Worm (Caenorhabditis elegans): ENCODE data around the gene arrd-4.

arrd-4 gene

DNA sequence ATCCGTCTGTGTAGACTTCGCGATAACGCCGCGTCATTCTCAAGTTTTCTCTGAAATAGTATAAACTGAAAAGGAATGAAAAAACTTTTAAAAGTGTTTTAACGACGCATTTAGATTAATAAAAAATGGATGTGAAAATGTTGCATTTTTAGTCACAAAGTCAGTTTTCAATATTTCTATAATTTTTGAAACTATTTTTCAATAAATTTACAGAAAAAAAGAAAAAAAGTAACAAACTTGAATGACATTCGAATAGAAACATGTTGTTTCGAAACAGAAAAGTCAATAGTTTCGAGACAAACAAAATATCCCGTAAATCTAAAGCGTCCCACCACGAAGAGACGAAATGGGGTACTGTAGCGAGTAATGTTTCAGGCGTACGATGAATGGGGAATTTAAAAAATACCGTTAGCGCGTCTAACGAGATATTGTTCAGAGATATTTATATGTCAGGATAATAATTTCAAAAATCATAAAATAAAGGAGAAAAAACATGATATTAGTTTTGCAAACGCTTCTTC is 3.9 kb upstream of the arrd-4 start, which contains the start of gene rnh-1.2:
Gene rnh-1.2 (minus strand): TSS at position 51 of the 521 bp plus-strand sequence.
- TF ChIP-seq unc-120 (tag; optimal IDR thresholded peaks at IDR 0.05; ENCODE audit: poor library complexity, severe bottlenecking) (no peak), M03D4.4 (tag; optimal IDR thresholded peaks at IDR 0.05) (no peak), ces-1 (GFP tag; optimal IDR thresholded peaks at IDR 0.05) (no peak), snpc-4 (tag; optimal IDR thresholded peaks at IDR 0.05) (no peak), mep-1 (tag; optimal IDR thresholded peaks at IDR 0.05) (no peak)

DNA sequence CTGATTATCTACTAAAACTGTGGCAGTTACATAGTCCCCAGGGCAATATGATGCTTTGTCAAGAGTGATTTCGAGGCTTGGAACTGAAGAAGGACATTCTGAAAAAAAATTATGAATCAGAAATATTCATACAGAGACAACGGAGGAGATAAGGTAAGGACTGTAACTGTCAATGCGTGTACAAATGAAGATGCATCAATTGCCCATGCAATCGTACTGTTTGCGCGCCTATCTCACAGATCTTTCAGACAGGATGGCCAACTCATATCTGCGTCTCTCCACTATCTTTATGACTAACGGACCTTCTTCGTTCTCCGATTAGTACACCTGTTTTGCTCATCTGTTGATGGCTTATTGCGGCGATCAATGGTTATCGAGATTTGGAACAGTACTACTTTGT is 2.2 kb upstream of the arrd-4 start, which contains the start of gene ZK938.11:
Gene ZK938.11 (minus strand): TSS at position 101 of the 400 bp plus-strand sequence.
- no peak for TF ChIP-seq hlh-1 (tag; optimal IDR thresholded peaks at IDR 0.05)
- peak; percentile 87 for TF ChIP-seq elt-1 (tag; optimal IDR thresholded peaks at IDR 0.05; ENCODE audit: borderline replicate concordance, insufficient read depth)

DNA sequence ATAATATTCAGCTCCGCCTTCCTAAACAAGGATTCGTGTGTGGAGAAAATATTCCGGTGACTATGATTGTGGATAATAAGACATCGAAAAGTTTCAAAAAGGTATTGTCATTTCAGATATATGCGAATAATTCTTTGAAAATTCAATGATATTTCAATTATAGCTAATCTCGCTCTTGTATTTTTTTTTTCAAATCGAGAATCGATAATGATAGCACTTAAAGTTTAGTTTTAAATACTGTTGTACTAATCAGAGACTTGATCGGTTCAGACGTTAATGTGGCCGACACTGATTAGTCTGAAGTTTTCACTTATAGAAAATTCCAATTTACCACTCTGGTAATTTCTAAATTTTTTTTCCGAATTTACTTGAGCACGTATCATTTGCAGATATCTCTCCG is 2.2 kb downstream of the arrd-4 start:
- TF ChIP-seq nhr-12 (tag; optimal IDR thresholded peaks at IDR 0.05) (no peak), mls-2 (tag; optimal IDR thresholded peaks at IDR 0.05) (no peak)

DNA sequence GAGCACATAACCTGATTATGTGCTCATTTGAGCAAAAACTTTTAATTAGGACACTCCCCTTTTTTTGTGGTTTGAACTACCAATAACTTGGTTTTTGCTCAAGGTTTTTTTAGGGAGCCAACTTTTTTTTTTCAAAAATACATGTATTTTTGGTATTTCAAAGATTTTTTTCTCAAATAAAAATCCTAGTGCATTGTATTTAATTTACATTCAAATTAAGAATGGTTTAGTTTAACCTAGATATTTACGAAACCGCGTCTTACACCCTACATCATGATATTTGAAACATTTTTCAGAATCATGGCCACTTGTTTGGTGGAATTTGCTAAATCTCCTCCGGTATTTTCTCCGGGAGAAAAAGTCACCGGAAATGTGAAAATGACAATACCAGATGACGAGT is 3.2 kb downstream of the arrd-4 start, which contains the start of gene arrd-5:
Gene arrd-5 (plus strand): TSS at position 301 of the 400 bp plus-strand sequence.
- TF ChIP-seq nhr-2 (tag; optimal IDR thresholded peaks at IDR 0.05) (no peak), bed-3 (GFP tag; optimal IDR thresholded peaks at IDR 0.05) (no peak), blmp-1 (tag; optimal IDR thresholded peaks at IDR 0.05) (no peak), lin-13 (tag; optimal IDR thresholded peaks at IDR 0.05) (no peak)

DNA sequence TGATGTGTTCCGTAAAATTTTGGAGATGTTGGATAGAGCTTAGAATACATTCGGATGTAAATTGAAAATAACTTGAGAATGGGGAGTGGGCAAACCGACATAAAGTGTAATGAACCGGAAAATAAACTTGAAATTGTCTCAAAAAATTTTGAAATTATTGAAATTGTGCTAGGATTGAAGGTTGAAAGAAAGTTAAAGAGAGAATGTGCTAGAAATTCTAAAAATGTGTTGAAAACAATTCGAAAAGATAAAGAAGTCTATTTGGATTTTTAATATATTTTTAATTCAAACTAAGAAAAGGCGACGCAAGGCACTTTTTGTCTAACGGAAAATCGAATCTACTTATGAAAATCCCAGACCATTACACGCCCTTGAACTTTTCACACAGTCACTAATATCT is 4.3 kb downstream of the arrd-4 start, which contains the start of gene ZK938.3:
Gene ZK938.3 (minus strand): TSS at position 101 of the 400 bp plus-strand sequence.
- TF ChIP-seq zip-8 (tag; optimal IDR thresholded peaks at IDR 0.05): no peak
- TF ChIP-seq ham-2 (GFP tag; optimal IDR thresholded peaks at IDR 0.05): no peak
- TF ChIP-seq sptf-1 (tag; optimal IDR thresholded peaks at IDR 0.05): no peak
- no peak for TF ChIP-seq cnd-1 (tag; optimal IDR thresholded peaks at IDR 0.05)
- TF ChIP-seq hlh-1 (tag; optimal IDR thresholded peaks at IDR 0.05): no peak
- TF ChIP-seq bed-3 (GFP tag; optimal IDR thresholded peaks at IDR 0.05): no peak
- TF ChIP-seq flh-1 (GFP tag; optimal IDR thresholded peaks at IDR 0.05): no peak
- TF ChIP-seq mab-5 (tag; optimal IDR thresholded peaks at IDR 0.05): no peak
- TF ChIP-seq tbx-8 (GFP tag; optimal IDR thresholded peaks at IDR 0.05): no peak
- no peak for TF ChIP-seq drap-1 (GFP tag; optimal IDR thresholded peaks at IDR 0.05)
- TF ChIP-seq elt-3 (tag; optimal IDR thresholded peaks at IDR 0.05): no peak
- no peak for TF ChIP-seq nhr-2 (tag; optimal IDR thresholded peaks at IDR 0.05)
- TF ChIP-seq elt-1 (tag; optimal IDR thresholded peaks at IDR 0.05; ENCODE audit: borderline replicate concordance, insufficient read depth): no peak
- no peak for TF ChIP-seq ztf-11 (tag; optimal IDR thresholded peaks at IDR 0.05)
- no peak for TF ChIP-seq nhr-237 (tag; optimal IDR thresholded peaks at IDR 0.05)
- no peak for TF ChIP-seq lsy-2 (tag; optimal IDR thresholded peaks at IDR 0.05)
- TF ChIP-seq lin-32 (GFP tag; optimal IDR thresholded peaks at IDR 0.05): no peak
- no peak for TF ChIP-seq unc-39 (tag; optimal IDR thresholded peaks at IDR 0.05)
- no peak for TF ChIP-seq ces-1 (GFP tag; optimal IDR thresholded peaks at IDR 0.05)

DNA sequence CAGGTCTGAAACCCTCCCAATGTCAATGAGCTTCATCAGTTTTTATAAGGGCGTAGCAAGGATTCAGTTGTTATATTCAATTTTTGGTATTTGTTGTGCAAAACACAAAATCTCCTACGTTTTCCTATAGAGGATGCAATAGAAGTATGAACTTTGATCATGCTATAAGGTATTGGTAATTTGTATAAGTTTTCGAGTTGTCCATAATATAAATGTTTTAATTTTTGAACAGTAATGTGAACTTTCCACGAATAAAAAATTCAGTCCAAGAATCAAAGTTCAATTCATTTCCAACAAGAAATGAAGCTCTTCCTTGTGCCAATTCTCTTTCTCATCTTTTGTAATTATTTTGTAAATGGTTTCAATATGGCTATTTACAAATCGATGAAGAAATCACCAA is 7.1 kb downstream of the arrd-4 start, which contains the start of gene ZK938.12:
Gene ZK938.12 (plus strand): TSS at position 301 of the 400 bp plus-strand sequence.
- no peak for TF ChIP-seq nhr-76 (tag; optimal IDR thresholded peaks at IDR 0.05)
- no peak for TF ChIP-seq lin-13 (tag; optimal IDR thresholded peaks at IDR 0.05)
- no peak for TF ChIP-seq nhr-2 (tag; optimal IDR thresholded peaks at IDR 0.05)
- no peak for TF ChIP-seq nhr-12 (tag; optimal IDR thresholded peaks at IDR 0.05)
- TF ChIP-seq blmp-1 (tag; optimal IDR thresholded peaks at IDR 0.05): no peak
- TF ChIP-seq M03D4.4 (tag; optimal IDR thresholded peaks at IDR 0.05): no peak
- TF ChIP-seq unc-39 (tag; optimal IDR thresholded peaks at IDR 0.05): no peak
- TF ChIP-seq drap-1 (GFP tag; optimal IDR thresholded peaks at IDR 0.05): no peak
- TF ChIP-seq lin-32 (GFP tag; optimal IDR thresholded peaks at IDR 0.05): no peak
- TF ChIP-seq mab-5 (tag; optimal IDR thresholded peaks at IDR 0.05): no peak
- TF ChIP-seq bed-3 (GFP tag; optimal IDR thresholded peaks at IDR 0.05): no peak
- no peak for TF ChIP-seq hlh-1 (tag; optimal IDR thresholded peaks at IDR 0.05)
- no peak for TF ChIP-seq nhr-237 (tag; optimal IDR thresholded peaks at IDR 0.05)
- TF ChIP-seq unc-62 (GFP tag; optimal IDR thresholded peaks at IDR 0.05): no peak
- no peak for TF ChIP-seq ceh-43 (GFP tag; optimal IDR thresholded peaks at IDR 0.05)
